Fruit fly (Drosophila melanogaster) Kc167 (cell line): ENCODE measurements around the gene CG9806.

Experiments
- Myc ChIP-seq: fragments of >200 bp; optimal IDR thresholded peaks from 2 replicates; lab custom pipeline; 2017; ENCODE audit warnings: missing external identifiers
- h ChIP-seq: fragments of >200 bp; optimal IDR thresholded peaks from 3 replicates; lab custom pipeline; 2018; ENCODE audit warnings: missing external identifiers
- insv ChIP-seq: fragments of >200 bp; optimal IDR thresholded peaks from 3 replicates; lab custom pipeline; 2018; ENCODE audit warnings: missing external identifiers
- psq ChIP-seq: fragments of >200 bp; optimal IDR thresholded peaks from 2 replicates; lab custom pipeline; 2017; ENCODE audit warnings: missing external identifiers
- ttk ChIP-seq: sonication (Bioruptor generic); optimal IDR thresholded peaks from 2 replicates; lab custom pipeline; 2017; ENCODE audit warnings: missing external identifiers

DNA sequence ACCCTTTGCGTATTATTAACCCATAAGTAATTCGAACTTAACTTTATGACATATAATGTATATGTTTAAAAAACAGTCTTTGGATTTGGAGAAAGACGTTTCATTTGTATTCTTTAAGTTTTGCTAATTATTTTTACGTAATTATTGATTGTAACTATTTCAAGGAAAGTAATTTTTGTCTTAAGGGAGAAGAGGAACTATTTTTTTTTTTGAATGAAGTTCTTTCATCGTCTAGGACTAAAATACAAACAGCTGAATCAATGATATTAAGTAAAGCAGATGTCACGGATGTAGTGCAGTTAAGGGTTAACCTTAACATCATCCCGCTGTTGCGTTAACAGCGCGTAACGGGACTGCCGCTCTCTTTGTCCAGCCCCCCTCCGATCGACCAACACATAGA is 2.0 kb upstream of the CG9806 start:
- TF ChIP-seq h: no peak
- TF ChIP-seq insv (lab: Kevin White, UChicago): no peak
- no peak for TF ChIP-seq ttk
- no peak for TF ChIP-seq psq (lab: Kevin White, UChicago)
- no peak for TF ChIP-seq Myc (lab: Kevin White, UChicago)
